Fruit fly (Drosophila melanogaster) whole organism, embryonic: Measurements from ENCODE around the gene CG33946.

Source experiments
- Ada2b ChIP-seq: fragments of 200-800 bp; sonication (Bioruptor generic); IDR thresholded peaks from 2 replicates; pipeline ENCODE4 v1.3.6; 2022; ENCODE audit warnings: missing biosample characterization, missing genetic modification characterization
- BEAF-32 ChIP-seq: fragments of 200-800 bp; sonication (Bioruptor generic); optimal IDR thresholded peaks from 3 replicates; lab custom pipeline; 2017; ENCODE audit warnings: missing biosample characterization, missing genetic modification characterization, mild to moderate bottlenecking, moderate library complexity, missing genetic modification reagents
- Bteb2 ChIP-seq: fragments of 200-800 bp; sonication (Bioruptor generic); optimal IDR thresholded peaks from 2 replicates; lab custom pipeline; 2016; ENCODE audit warnings: missing biosample characterization, missing genetic modification characterization
- CG10209 ChIP-seq: fragments of 200-800 bp; sonication (Bioruptor generic); optimal IDR thresholded peaks from 3 replicates; lab custom pipeline; 2017; ENCODE audit warnings: missing biosample characterization, mild to moderate bottlenecking, missing genetic modification characterization, missing genetic modification reagents
- CG10654 ChIP-seq: fragments of 200-800 bp; sonication (Bioruptor generic); optimal IDR thresholded peaks from 2 replicates; lab custom pipeline; 2016; ENCODE audit warnings: missing biosample characterization, missing genetic modification characterization
- CG14014 ChIP-seq: fragments of 200-800 bp; sonication (Bioruptor generic); IDR thresholded peaks from 2 replicates; pipeline ENCODE4 v1.3.6; 2022; ENCODE audit warnings: missing biosample characterization, missing genetic modification characterization
- CG14667 ChIP-seq: fragments of 200-800 bp; sonication (Bioruptor generic); IDR thresholded peaks from 2 replicates; pipeline ENCODE4 v1.3.6; 2022; ENCODE audit warnings: missing biosample characterization, missing genetic modification characterization
- CG16815 ChIP-seq: fragments of 200-800 bp; sonication (Bioruptor generic); optimal IDR thresholded peaks from 3 replicates; lab custom pipeline; 2017; ENCODE audit warnings: missing biosample characterization, mild to moderate bottlenecking, missing genetic modification characterization
- CG17359 ChIP-seq: fragments of 200-800 bp; sonication (Bioruptor generic); optimal IDR thresholded peaks from 3 replicates; lab custom pipeline; 2018; ENCODE audit warnings: missing biosample characterization, mild to moderate bottlenecking, missing genetic modification characterization, moderate library complexity
- CG18262 ChIP-seq: fragments of 200-800 bp; optimal IDR thresholded peaks from 3 replicates; lab custom pipeline; 2019; ENCODE audit warnings: missing biosample characterization, mild to moderate bottlenecking, missing genetic modification characterization, moderate library complexity
- CG3163 ChIP-seq: fragments of 200-800 bp; sonication (Bioruptor generic); optimal IDR thresholded peaks from 3 replicates; lab custom pipeline; 2016; ENCODE audit warnings: missing biosample characterization, missing genetic modification characterization
- CG3407 ChIP-seq: fragments of 200-800 bp; sonication (Bioruptor generic); optimal IDR thresholded peaks from 2 replicates; lab custom pipeline; 2018; ENCODE audit warnings: missing biosample characterization, mild to moderate bottlenecking, missing genetic modification characterization
- CG4328 ChIP-seq: fragments of 200-800 bp; sonication (Bioruptor generic); optimal IDR thresholded peaks from 3 replicates; lab custom pipeline; 2017; ENCODE audit warnings: missing biosample characterization, missing genetic modification reagents, missing genetic modification characterization
- CG6854 ChIP-seq: fragments of 200-800 bp; sonication (Bioruptor generic); optimal IDR thresholded peaks from 3 replicates; lab custom pipeline; 2017; ENCODE audit warnings: missing biosample characterization, mild to moderate bottlenecking, missing genetic modification characterization
- CG7928 ChIP-seq: fragments of 200-800 bp; sonication (Bioruptor generic); optimal IDR thresholded peaks from 2 replicates; lab custom pipeline; 2017; ENCODE audit warnings: missing biosample characterization, mild to moderate bottlenecking, missing genetic modification characterization
- CG7963 ChIP-seq: fragments of 200-800 bp; sonication (Bioruptor generic); IDR thresholded peaks from 3 replicates; pipeline ENCODE4 v1.3.6; 2022; ENCODE audit warnings: missing biosample characterization, missing genetic modification characterization; ENCODE audit not compliant: partially characterized antibody
- CG9215 ChIP-seq: fragments of 200-800 bp; sonication (Bioruptor generic); IDR thresholded peaks from 2 replicates; pipeline ENCODE4 v1.3.6; 2022; ENCODE audit warnings: missing biosample characterization, missing genetic modification characterization
- CHES-1-like ChIP-seq: fragments of 200-800 bp; sonication (Bioruptor generic); optimal IDR thresholded peaks from 2 replicates; lab custom pipeline; 2016; ENCODE audit warnings: missing biosample characterization, missing genetic modification characterization
- E2f1 ChIP-seq: fragments of 200-800 bp; sonication (Bioruptor generic); IDR thresholded peaks from 2 replicates; pipeline ENCODE4 v1.3.6; 2022; ENCODE audit warnings: missing biosample characterization, missing genetic modification characterization
- Fer1 ChIP-seq: fragments of 200-800 bp; sonication (Bioruptor generic); optimal IDR thresholded peaks from 2 replicates; lab custom pipeline; 2017; ENCODE audit warnings: missing biosample characterization, mild to moderate bottlenecking, missing genetic modification characterization
- Hmx ChIP-seq: fragments of 200-800 bp; sonication (Bioruptor generic); optimal IDR thresholded peaks from 2 replicates; lab custom pipeline; 2016; ENCODE audit warnings: missing biosample characterization, missing genetic modification characterization
- Hr51 ChIP-seq, 2 experiments: fragments of 200-800 bp; sonication (Bioruptor generic); optimal IDR thresholded peaks; 2 replicates in 1 of 2; 3 replicates in 1 of 2; lab custom pipeline; 2016 to 2018; ENCODE audit warnings: missing biosample characterization in 2 of 2, missing genetic modification characterization in 2 of 2, mild to moderate bottlenecking in 1 of 2, moderate library complexity in 1 of 2
- Hr78 ChIP-seq, 2 experiments: fragments of 200-800 bp in 1 of 2; fragments of >200 bp in 1 of 2; sonication (Bioruptor generic) in 1 of 2; optimal IDR thresholded peaks; 2 replicates each; lab custom pipeline; 2017 to 2019; ENCODE audit warnings: missing biosample characterization in 2 of 2, missing genetic modification characterization in 2 of 2, mild to moderate bottlenecking in 1 of 2, moderate library complexity in 1 of 2
- Jarid2 ChIP-seq: fragments of 200-800 bp; sonication (Bioruptor generic); optimal IDR thresholded peaks from 3 replicates; lab custom pipeline; 2017; ENCODE audit warnings: mild to moderate bottlenecking, missing biosample characterization, missing genetic modification reagents, missing genetic modification characterization
- MBD-R2 ChIP-seq: fragments of 200-800 bp; sonication (Bioruptor generic); IDR thresholded peaks from 2 replicates; pipeline ENCODE4 v1.3.6; 2022; ENCODE audit warnings: missing biosample characterization, missing genetic modification characterization
- Max ChIP-seq: fragments of 200-800 bp; sonication (Bioruptor generic); optimal IDR thresholded peaks from 2 replicates; lab custom pipeline; 2016; ENCODE audit warnings: missing biosample characterization, mild to moderate bottlenecking, missing genetic modification characterization
- NFAT ChIP-seq: fragments of 200-800 bp; sonication (Bioruptor generic); IDR thresholded peaks from 2 replicates; pipeline ENCODE4 v1.3.6; 2022; ENCODE audit warnings: missing biosample characterization, missing genetic modification characterization
- Nf-YB ChIP-seq: fragments of 200-800 bp; sonication (Bioruptor generic); optimal IDR thresholded peaks from 3 replicates; lab custom pipeline; 2019; ENCODE audit warnings: missing biosample characterization, mild to moderate bottlenecking, missing genetic modification characterization, moderate library complexity
- Oaz ChIP-seq: fragments of 200-800 bp; sonication (Bioruptor generic); IDR thresholded peaks from 2 replicates; pipeline ENCODE4 v1.3.6; 2022; ENCODE audit warnings: missing biosample characterization, missing genetic modification characterization
- Pdp1 ChIP-seq, 2 experiments: fragments of 200-800 bp; sonication (Bioruptor generic); optimal IDR thresholded peaks; 3 replicates each; lab custom pipeline; 2016; ENCODE audit warnings: missing biosample characterization in 2 of 2, missing genetic modification characterization in 2 of 2, mild to moderate bottlenecking in 1 of 2, moderate library complexity in 1 of 2
- TFAM ChIP-seq: fragments of 200-800 bp; sonication (Bioruptor generic); optimal IDR thresholded peaks from 2 replicates; lab custom pipeline; 2017; ENCODE audit warnings: missing biosample characterization, missing genetic modification characterization, inconsistent platforms
- amos ChIP-seq: fragments of 200-800 bp; sonication (Bioruptor generic); IDR thresholded peaks from 2 replicates; pipeline ENCODE4 v1.3.6; 2022; ENCODE audit warnings: missing biosample characterization, missing genetic modification characterization; ENCODE audit not compliant: partially characterized antibody
- aop ChIP-seq: fragments of 200-800 bp; sonication (Bioruptor generic); IDR thresholded peaks from 2 replicates; pipeline ENCODE4 v1.3.6; 2022; ENCODE audit warnings: missing biosample characterization, missing genetic modification characterization
- bowl ChIP-seq: fragments of 200-800 bp; sonication (Bioruptor generic); IDR thresholded peaks from 2 replicates; pipeline ENCODE4 v1.3.6; 2022; ENCODE audit warnings: missing biosample characterization, missing genetic modification characterization
- crol ChIP-seq: fragments of 200-800 bp; sonication (Bioruptor generic); IDR thresholded peaks from 2 replicates; pipeline ENCODE4 v1.3.6; 2022; ENCODE audit warnings: missing biosample characterization, missing genetic modification characterization
- dmrt11E ChIP-seq: fragments of 200-800 bp; sonication (Bioruptor generic); optimal IDR thresholded peaks from 3 replicates; lab custom pipeline; 2018; ENCODE audit warnings: missing biosample characterization, mild to moderate bottlenecking, missing genetic modification characterization, moderate library complexity
- dpn ChIP-seq, 2 experiments: fragments of 200-800 bp; sonication (Bioruptor generic); optimal IDR thresholded peaks; 3 replicates each; lab custom pipeline; 2016; ENCODE audit warnings: missing biosample characterization in 2 of 2, missing genetic modification characterization in 2 of 2
- fu2 ChIP-seq: fragments of 200-800 bp; sonication (Bioruptor generic); optimal IDR thresholded peaks from 2 replicates; lab custom pipeline; 2016; ENCODE audit warnings: missing biosample characterization, missing genetic modification characterization
- gce ChIP-seq: fragments of 200-800 bp; sonication (Bioruptor generic); IDR thresholded peaks from 3 replicates; pipeline ENCODE4 v1.3.6; 2022; ENCODE audit warnings: missing biosample characterization, missing genetic modification characterization
- hbn ChIP-seq: fragments of 200-800 bp; sonication (Bioruptor generic); IDR thresholded peaks from 2 replicates; pipeline ENCODE4 v1.3.6; 2022; ENCODE audit warnings: missing biosample characterization, missing genetic modification characterization; ENCODE audit not compliant: partially characterized antibody
- hkb ChIP-seq, 2 experiments: fragments of 200-800 bp in 1 of 2; fragments of >200 bp in 1 of 2; sonication (Bioruptor generic) in 1 of 2; IDR thresholded peaks in 1 of 2; optimal IDR thresholded peaks in 1 of 2; 2 replicates each; pipeline versions ENCODE4 v1.3.6 to Lab custom; 2017 to 2022; ENCODE audit warnings: missing biosample characterization in 1 of 2, missing genetic modification characterization in 1 of 2
- mirr ChIP-seq: fragments of 200-800 bp; sonication (Bioruptor generic); optimal IDR thresholded peaks from 3 replicates; lab custom pipeline; 2018; ENCODE audit warnings: missing biosample characterization, mild to moderate bottlenecking, missing genetic modification characterization
- odd ChIP-seq: fragments of 200-800 bp; sonication (Bioruptor generic); optimal IDR thresholded peaks from 2 replicates; lab custom pipeline; 2017; ENCODE audit warnings: missing biosample characterization, mild to moderate bottlenecking, missing genetic modification characterization
- otp ChIP-seq: fragments of 200-800 bp; sonication (Bioruptor generic); IDR thresholded peaks from 3 replicates; pipeline ENCODE4, ENCODE4 v1.3.6; 2022; ENCODE audit warnings: missing biosample characterization, missing genetic modification characterization
- pfk ChIP-seq: fragments of 200-800 bp; sonication (Bioruptor generic); optimal IDR thresholded peaks from 2 replicates; lab custom pipeline; 2018; ENCODE audit warnings: missing biosample characterization, mild to moderate bottlenecking, missing genetic modification characterization, moderate library complexity
- prd ChIP-seq, 3 experiments: fragments of >200 bp in 2 of 3; fragments of 200-800 bp in 1 of 3; sonication (Bioruptor generic) in 1 of 3; optimal IDR thresholded peaks in 2 of 3; IDR thresholded peaks in 1 of 3; 2 replicates in 2 of 3; 3 replicates in 1 of 3; pipeline versions ENCODE4 v1.3.6 to Lab custom; 2017 to 2022; ENCODE audit warnings: missing biosample characterization in 1 of 3, missing genetic modification characterization in 1 of 3
- rib ChIP-seq: fragments of 200-800 bp; sonication (Bioruptor generic); IDR thresholded peaks from 2 replicates; pipeline ENCODE4 v1.3.6; 2022; ENCODE audit warnings: missing biosample characterization, missing genetic modification characterization
- z ChIP-seq: fragments of 200-800 bp; sonication (Bioruptor generic); IDR thresholded peaks from 3 replicates; pipeline ENCODE4 v1.3.6; 2022; ENCODE audit warnings: missing biosample characterization, missing genetic modification characterization
- zfh2 ChIP-seq: fragments of 200-800 bp; sonication (Bioruptor generic); optimal IDR thresholded peaks from 2 replicates; lab custom pipeline; 2016; ENCODE audit warnings: missing biosample characterization, missing genetic modification characterization

Gene CG33946

DNA sequence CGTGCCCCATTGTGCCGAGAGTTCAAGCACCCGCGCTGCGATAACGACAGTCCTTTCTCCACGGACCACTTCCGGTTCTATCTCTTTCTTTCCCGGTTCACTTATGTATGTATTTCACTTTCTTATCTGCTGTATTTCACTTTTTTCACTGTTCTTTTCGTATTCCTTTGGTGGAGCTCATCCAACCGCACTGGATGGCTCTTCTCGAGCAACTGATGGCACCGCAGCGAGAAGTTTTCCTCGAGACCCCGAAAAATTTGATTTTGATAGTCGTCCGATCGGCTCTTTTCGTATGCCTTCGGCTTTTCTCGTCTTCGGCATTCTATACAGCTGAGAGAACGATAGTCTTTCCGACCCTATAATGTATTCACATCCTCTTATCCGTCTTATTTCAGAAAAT is 2.6 kb upstream of the CG33946 start, which contains the start of gene LanA (continued):
- no peak for TF ChIP-seq Bteb2 (GFP tag; lab: Kevin White, UChicago)
- TF ChIP-seq CG3163 (GFP tag; lab: Kevin White, UChicago): peak; percentile 27
- TF ChIP-seq CG18262: no peak
- no peak for TF ChIP-seq CG10654 (GFP tag; lab: Kevin White, UChicago)
- TF ChIP-seq crol (GFP tag; lab: Robert Waterston, UW): 0 out of 2 replicates have a peak, but pooled peaks have one; percentile 24
- peak; percentile 76; the same call in 1 of the 2 replicates for TF ChIP-seq aop (GFP tag; lab: Robert Waterston, UW)
- no peak for TF ChIP-seq dmrt11E (tag; lab: Kevin White, UChicago)
- TF ChIP-seq CG14667 (GFP tag; lab: Robert Waterston, UW): no peak
- 0 out of 2 replicates have a peak, but pooled peaks have one; percentile 15 for TF ChIP-seq rib
- no peak for TF ChIP-seq odd (GFP tag; lab: Kevin White, UChicago)
- no peak for TF ChIP-seq CG17359 (tag; lab: Kevin White, UChicago)
- TF ChIP-seq gce (GFP tag; lab: Robert Waterston, UW): 0 out of 3 replicates have a peak, but pooled peaks have one; percentile 46
- TF ChIP-seq otp (GFP tag; lab: Robert Waterston, UW): peak; percentile 31; the same call in 1 of the 3 replicates
- TF ChIP-seq mirr (GFP tag; lab: Kevin White, UChicago): peak; percentile 2
- no peak for TF ChIP-seq Hmx (GFP tag; lab: Kevin White, UChicago)
- TF ChIP-seq BEAF-32 (GFP tag; lab: Kevin White, UChicago): no peak
- no peak for TF ChIP-seq hbn (GFP tag; lab: Robert Waterston, UW)
- no peak for TF ChIP-seq bowl (GFP tag; lab: Robert Waterston, UW)
- no peak for TF ChIP-seq hkb (optimal IDR thresholded peaks at IDR 0.05; lab: Kevin White, UChicago)
- peak; percentile 11; the same call in 1 of the 2 replicates for TF ChIP-seq hkb (GFP tag; IDR thresholded peaks at IDR 0.05; lab: Robert Waterston, UW)
- no peak for TF ChIP-seq zfh2 (GFP tag; lab: Kevin White, UChicago)
- TF ChIP-seq fu2 (GFP tag; lab: Kevin White, UChicago): no peak
- TF ChIP-seq TFAM (GFP tag; lab: Kevin White, UChicago): no peak
- peak; percentile 27 for TF ChIP-seq CHES-1-like (GFP tag; lab: Kevin White, UChicago)
- no peak for TF ChIP-seq CG9215 (GFP tag; lab: Robert Waterston, UW)
- no peak for TF ChIP-seq CG3407 (GFP tag; lab: Kevin White, UChicago)
- TF ChIP-seq Nf-YB (GFP tag; lab: Kevin White, UChicago): no peak
- no peak for TF ChIP-seq CG7963 (GFP tag; lab: Robert Waterston, UW)
- no peak for TF ChIP-seq Max
- TF ChIP-seq CG14014: no peak
- TF ChIP-seq Hr78 (GFP tag; optimal IDR thresholded peaks at IDR 0.05; lab: Kevin White, UChicago): no peak
- no peak for TF ChIP-seq Pdp1 (GFP tag; optimal IDR thresholded peaks at IDR 0.05; lab: Kevin White, UChicago)
- TF ChIP-seq dpn (GFP tag; optimal IDR thresholded peaks at IDR 0.05; lab: Kevin White, UChicago): no peak
- peak; percentile 28; the same call in 1 of the 3 replicates for TF ChIP-seq z
- TF ChIP-seq MBD-R2 (GFP tag; lab: Robert Waterston, UW): no peak
- no peak for TF ChIP-seq CG6854 (GFP tag; lab: Kevin White, UChicago)
- 0 out of 2 replicates have a peak, but pooled peaks have one; percentile 41 for TF ChIP-seq NFAT (GFP tag; lab: Robert Waterston, UW)
- TF ChIP-seq E2f1: peak; percentile 46
- TF ChIP-seq amos (GFP tag; lab: Robert Waterston, UW): peak; percentile 23; the same call in 1 of the 2 replicates
- no peak for TF ChIP-seq CG7928
- peak; percentile 77 for TF ChIP-seq Jarid2 (GFP tag; lab: Kevin White, UChicago)
- TF ChIP-seq CG10209 (GFP tag; lab: Kevin White, UChicago): no peak
- no peak for TF ChIP-seq prd (optimal IDR thresholded peaks at IDR 0.05; lab: Kevin White, UChicago)
- TF ChIP-seq prd (GFP tag; IDR thresholded peaks at IDR 0.05; lab: Robert Waterston, UW): 0 out of 3 replicates have a peak, but pooled peaks have one; percentile 3
- TF ChIP-seq Ada2b: no peak
- TF ChIP-seq Oaz (GFP tag; lab: Robert Waterston, UW): no peak
- no peak for TF ChIP-seq CG4328 (GFP tag; lab: Kevin White, UChicago)
- no peak for TF ChIP-seq CG16815 (GFP tag; lab: Kevin White, UChicago)
- no peak for TF ChIP-seq Hr51 (GFP tag; optimal IDR thresholded peaks at IDR 0.05; lab: Kevin White, UChicago)
- TF ChIP-seq pfk (GFP tag; lab: Kevin White, UChicago): peak; percentile 76
- TF ChIP-seq Fer1 (GFP tag; lab: Kevin White, UChicago): no peak
